Worm (Caenorhabditis elegans) whole organism, mixed stage, embryonic: Measurements from ENCODE around the gene Y9C9A.8.

Experiments used
- M03D4.4 ChIP-seq: sonication (generic microtip); optimal IDR thresholded peaks from 2 replicates; lab custom pipeline; 2017; ENCODE audit warnings: mild to moderate bottlenecking, missing genetic modification characterization, missing compliant biosample characterization
- bed-3 ChIP-seq: fragments of 200-800 bp; sonication (Bioruptor generic); optimal IDR thresholded peaks from 3 replicates; lab custom pipeline; 2018; ENCODE audit warnings: mild to moderate bottlenecking, missing genetic modification characterization, moderate library complexity, missing compliant biosample characterization
- blmp-1 ChIP-seq: fragments of 150-350 bp; optimal IDR thresholded peaks from 2 replicates; lab custom pipeline; 2014; ENCODE audit warnings: missing biosample characterization, missing genetic modification characterization
- ceh-43 ChIP-seq: fragments of 200-800 bp; sonication (Bioruptor generic); optimal IDR thresholded peaks from 2 replicates; lab custom pipeline; 2018; ENCODE audit warnings: mild to moderate bottlenecking, missing genetic modification characterization, moderate library complexity, missing compliant biosample characterization
- ceh-83 ChIP-seq: fragments of 200-800 bp; sonication (Bioruptor generic); optimal IDR thresholded peaks from 2 replicates; lab custom pipeline; 2018; ENCODE audit warnings: mild to moderate bottlenecking, missing genetic modification characterization, missing compliant biosample characterization
- ces-1 ChIP-seq: fragments of 150-350 bp; optimal IDR thresholded peaks from 2 replicates; lab custom pipeline; 2014; ENCODE audit warnings: missing biosample characterization, missing genetic modification reagents, missing genetic modification characterization
- cnd-1 ChIP-seq: fragments of 200-800 bp; sonication (Bioruptor generic); optimal IDR thresholded peaks from 2 replicates; lab custom pipeline; 2018; ENCODE audit warnings: mild to moderate bottlenecking, missing genetic modification characterization, missing compliant biosample characterization
- elt-1 ChIP-seq: sonication (generic microtip); optimal IDR thresholded peaks from 2 replicates; lab custom pipeline; 2017; ENCODE audit warnings: missing genetic modification characterization, mild to moderate bottlenecking, missing compliant biosample characterization, antibody characterized with exemption, moderate library complexity, borderline replicate concordance; ENCODE audit not compliant: insufficient read depth
- elt-3 ChIP-seq: fragments of 150-350 bp; optimal IDR thresholded peaks from 2 replicates; lab custom pipeline; 2014; ENCODE audit warnings: missing biosample characterization, missing genetic modification characterization
- flh-1 ChIP-seq: fragments of 200-800 bp; sonication (Bioruptor generic); optimal IDR thresholded peaks from 2 replicates; lab custom pipeline; 2018; ENCODE audit warnings: mild to moderate bottlenecking, missing genetic modification characterization, moderate library complexity, missing compliant biosample characterization
- ham-2 ChIP-seq: fragments of 200-800 bp; sonication (Bioruptor generic); optimal IDR thresholded peaks from 2 replicates; lab custom pipeline; 2018; ENCODE audit warnings: mild to moderate bottlenecking, missing genetic modification characterization, missing compliant biosample characterization
- hlh-1 ChIP-seq: fragments of 150-350 bp; optimal IDR thresholded peaks from 2 replicates; lab custom pipeline; 2014; ENCODE audit warnings: missing biosample characterization, missing genetic modification reagents, missing genetic modification characterization
- lin-13 ChIP-seq: fragments of 150-350 bp; optimal IDR thresholded peaks from 2 replicates; lab custom pipeline; 2014; ENCODE audit warnings: missing biosample characterization, missing genetic modification characterization
- lsy-2 ChIP-seq: fragments of 150-350 bp; optimal IDR thresholded peaks from 2 replicates; lab custom pipeline; 2014; ENCODE audit warnings: missing biosample characterization, missing genetic modification characterization
- mab-5 ChIP-seq: fragments of 150-350 bp; optimal IDR thresholded peaks from 2 replicates; lab custom pipeline; 2014; ENCODE audit warnings: missing biosample characterization, missing genetic modification characterization
- mep-1 ChIP-seq: fragments of 150-350 bp; optimal IDR thresholded peaks from 2 replicates; lab custom pipeline; 2017; ENCODE audit warnings: missing biosample characterization, missing genetic modification reagents, missing genetic modification characterization, inconsistent platforms
- mls-2 ChIP-seq: sonication (generic microtip); optimal IDR thresholded peaks from 2 replicates; lab custom pipeline; 2016; ENCODE audit warnings: mild to moderate bottlenecking, missing genetic modification characterization, moderate library complexity, missing compliant biosample characterization
- nhr-2 ChIP-seq: fragments of 150-350 bp; optimal IDR thresholded peaks from 2 replicates; lab custom pipeline; 2014; ENCODE audit warnings: missing biosample characterization, missing genetic modification characterization
- nhr-237 ChIP-seq: fragments of 150-350 bp; optimal IDR thresholded peaks from 2 replicates; lab custom pipeline; 2014; ENCODE audit warnings: missing biosample characterization, missing genetic modification characterization
- nhr-28 ChIP-seq: fragments of 150-350 bp; optimal IDR thresholded peaks from 2 replicates; lab custom pipeline; 2014; ENCODE audit warnings: missing biosample characterization, missing genetic modification characterization
- nhr-76 ChIP-seq: sonication (generic microtip); optimal IDR thresholded peaks from 2 replicates; lab custom pipeline; 2017; ENCODE audit warnings: missing biosample characterization, missing genetic modification characterization
- pha-4 ChIP-seq: fragments of 150-350 bp; optimal IDR thresholded peaks from 2 replicates; lab custom pipeline; 2018; ENCODE audit warnings: missing biosample characterization, missing genetic modification reagents, missing genetic modification characterization
- sem-2 ChIP-seq: fragments of 200-800 bp; sonication (Bioruptor generic); optimal IDR thresholded peaks from 2 replicates; lab custom pipeline; 2018; ENCODE audit warnings: mild to moderate bottlenecking, missing genetic modification characterization, missing compliant biosample characterization
- snpc-4 ChIP-seq: fragments of 150-350 bp; optimal IDR thresholded peaks from 2 replicates; lab custom pipeline; 2014; ENCODE audit warnings: missing biosample characterization, missing genetic modification characterization
- tbx-8 ChIP-seq: fragments of 200-800 bp; sonication (Bioruptor generic); optimal IDR thresholded peaks from 2 replicates; lab custom pipeline; 2018; ENCODE audit warnings: mild to moderate bottlenecking, missing genetic modification characterization, moderate library complexity, missing compliant biosample characterization
- unc-120 ChIP-seq: sonication (generic microtip); optimal IDR thresholded peaks from 2 replicates; lab custom pipeline; 2017; ENCODE audit warnings: missing genetic modification characterization, missing compliant biosample characterization; ENCODE audit not compliant: poor library complexity, severe bottlenecking
- unc-39 ChIP-seq: fragments of 150-350 bp; optimal IDR thresholded peaks from 2 replicates; lab custom pipeline; 2014; ENCODE audit warnings: missing biosample characterization, missing genetic modification characterization
- unc-62 ChIP-seq: fragments of 150-350 bp; optimal IDR thresholded peaks from 2 replicates; lab custom pipeline; 2014; ENCODE audit warnings: missing biosample characterization, missing genetic modification reagents, missing genetic modification characterization
- zip-8 ChIP-seq: fragments of 150-350 bp; optimal IDR thresholded peaks from 2 replicates; lab custom pipeline; 2014; ENCODE audit warnings: missing biosample characterization, missing genetic modification characterization
- ztf-11 ChIP-seq: fragments of 150-350 bp; optimal IDR thresholded peaks from 2 replicates; lab custom pipeline; 2014; ENCODE audit warnings: missing biosample characterization, missing genetic modification characterization

Y9C9A.8 gene

DNA sequence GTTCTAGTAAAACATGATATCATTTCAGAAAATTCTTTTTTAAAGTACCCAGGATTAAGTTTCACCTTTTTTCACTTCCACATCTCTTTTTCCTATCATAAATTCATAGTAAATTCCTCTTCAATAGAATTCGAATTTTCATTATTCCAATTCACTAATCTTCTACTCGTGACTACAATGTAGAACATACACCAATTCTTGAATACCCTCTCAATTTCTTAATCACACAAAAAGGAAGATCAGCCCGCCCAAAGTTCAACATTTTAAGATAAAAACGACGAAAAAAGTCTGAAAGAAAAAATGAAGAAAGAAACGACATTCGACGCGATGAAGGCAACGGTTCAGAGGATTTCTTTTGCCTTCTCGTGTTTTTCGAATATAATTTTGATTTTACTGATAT, 23.7 kb downstream of the Y9C9A.8 start, which contains the start of gene str-163:
TSS of gene str-163 (plus strand) at position 301 of the 400 bp plus-strand sequence.
- no peak for TF ChIP-seq ztf-11
- TF ChIP-seq mab-5 (tag; lab: Kevin White, UChicago), result no peak
- TF ChIP-seq ham-2, result no peak
- no peak for TF ChIP-seq lin-13 (tag; lab: Kevin White, UChicago)
- no peak for TF ChIP-seq nhr-28 (tag; lab: Kevin White, UChicago)
- TF ChIP-seq mep-1 (tag; lab: Kevin White, UChicago), result no peak
- TF ChIP-seq unc-39, result no peak

DNA sequence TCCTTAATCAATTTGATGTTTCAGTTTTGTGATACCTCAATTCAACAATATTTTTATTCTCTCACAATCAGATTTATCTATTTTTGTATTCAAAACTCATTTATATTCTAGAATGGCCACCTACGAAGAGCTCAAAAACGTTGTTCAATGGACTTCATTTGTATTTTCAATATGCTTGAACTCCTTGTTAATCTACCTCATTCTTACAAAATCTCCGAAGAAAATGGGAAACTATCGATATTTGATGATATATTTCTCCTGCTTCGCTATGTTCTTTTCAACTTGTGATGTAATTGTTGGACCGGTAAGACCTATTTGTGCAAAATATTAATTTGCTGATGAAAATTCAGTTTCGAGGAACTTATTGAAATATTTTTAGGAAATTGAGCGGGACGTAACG, 30.5 kb downstream of the Y9C9A.8 start, which contains the start of gene str-164:
TSS of gene str-164 (plus strand) at position 113 of the 400 bp plus-strand sequence.
- TF ChIP-seq sem-2 (GFP tag; lab: Kevin White, UChicago) (no peak), lin-13 (tag; lab: Kevin White, UChicago) (no peak), mep-1 (tag; lab: Kevin White, UChicago) (no peak), nhr-28 (tag; lab: Kevin White, UChicago) (no peak), nhr-237 (tag; lab: Kevin White, UChicago) (no peak), blmp-1 (tag; lab: Kevin White, UChicago) (no peak), pha-4 (tag; lab: Kevin White, UChicago) (no peak), ceh-43 (GFP tag; lab: Kevin White, UChicago) (no peak), ham-2 (no peak), mab-5 (tag; lab: Kevin White, UChicago) (no peak), nhr-76 (tag; lab: Kevin White, UChicago) (no peak), cnd-1 (tag; lab: Kevin White, UChicago) (no peak), bed-3 (GFP tag; lab: Kevin White, UChicago) (no peak), zip-8 (tag; lab: Kevin White, UChicago) (no peak), elt-3 (tag; lab: Kevin White, UChicago) (no peak)
- TF ChIP-seq, all 35 proteins: peak for 0

DNA sequence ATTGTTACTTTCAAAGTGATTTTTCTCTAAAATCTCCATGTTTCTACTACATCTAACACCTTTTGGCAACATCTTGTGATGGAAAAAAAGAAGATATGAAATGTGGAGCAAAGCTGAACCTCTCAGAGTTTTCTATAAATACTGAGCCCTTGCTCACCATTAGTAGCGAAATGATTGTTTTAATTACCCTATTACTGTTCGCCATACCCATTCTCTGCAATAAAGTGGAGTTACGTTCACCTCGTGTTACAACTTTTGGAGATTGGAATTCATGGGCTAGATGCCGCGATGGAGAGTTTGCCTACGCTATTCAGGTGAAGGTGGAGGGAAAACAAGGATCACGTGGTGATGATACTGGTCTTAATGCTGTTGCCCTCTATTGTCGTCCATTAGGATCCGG, 33.7 kb downstream of the Y9C9A.8 start, which contains the start of gene txt-3:
TSS of gene txt-3 (plus strand) at position 125 of the 400 bp plus-strand sequence.
- TF ChIP-seq ceh-43 (GFP tag; lab: Kevin White, UChicago) (no peak), M03D4.4 (tag; lab: Kevin White, UChicago) (no peak), unc-39 (no peak), ces-1 (GFP tag; lab: Kevin White, UChicago) (no peak), unc-120 (no peak), lsy-2 (tag; lab: Kevin White, UChicago) (no peak), mep-1 (tag; lab: Kevin White, UChicago) (no peak), blmp-1 (tag; lab: Kevin White, UChicago) (no peak), unc-62 (no peak), bed-3 (GFP tag; lab: Kevin White, UChicago) (no peak), tbx-8 (GFP tag; lab: Kevin White, UChicago) (no peak), elt-1 (no peak), nhr-2 (tag; lab: Kevin White, UChicago) (no peak), snpc-4 (tag; lab: Kevin White, UChicago) (no peak), zip-8 (tag; lab: Kevin White, UChicago) (no peak)

DNA sequence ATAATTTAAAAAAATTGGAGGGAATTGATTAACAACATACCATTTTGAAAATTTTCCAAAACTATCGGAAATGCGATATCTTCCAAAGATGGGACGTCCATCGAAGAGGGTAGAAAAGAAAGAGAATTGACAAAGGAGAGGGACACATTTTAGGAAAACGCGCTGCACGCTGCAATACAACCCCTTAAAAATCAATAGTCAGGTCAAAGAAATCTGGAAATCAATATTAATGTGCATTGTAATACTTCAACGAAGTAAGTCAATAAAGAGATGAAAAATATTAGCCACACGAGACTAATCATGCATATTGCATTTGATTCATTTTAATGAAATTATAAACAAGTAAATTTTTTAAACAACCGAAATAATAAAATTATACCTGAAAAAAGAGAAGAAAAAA, 39.3 kb downstream of the Y9C9A.8 start, which contains the start of gene Y9C9A.13:
TSS of gene Y9C9A.13 (minus strand) at position 101 of the 400 bp plus-strand sequence.
- TF ChIP-seq unc-62 (no peak), elt-3 (tag; lab: Kevin White, UChicago) (no peak), mls-2 (tag; lab: Kevin White, UChicago) (no peak), hlh-1 (tag; lab: Kevin White, UChicago) (no peak), blmp-1 (tag; lab: Kevin White, UChicago) (no peak), zip-8 (tag; lab: Kevin White, UChicago) (no peak), lin-13 (tag; lab: Kevin White, UChicago) (no peak), lsy-2 (tag; lab: Kevin White, UChicago) (no peak), mab-5 (tag; lab: Kevin White, UChicago) (no peak), bed-3 (GFP tag; lab: Kevin White, UChicago) (no peak), snpc-4 (tag; lab: Kevin White, UChicago) (no peak), cnd-1 (tag; lab: Kevin White, UChicago) (no peak), nhr-76 (tag; lab: Kevin White, UChicago) (no peak), ham-2 (no peak), sem-2 (GFP tag; lab: Kevin White, UChicago) (no peak), flh-1 (GFP tag; lab: Kevin White, UChicago) (no peak), ces-1 (GFP tag; lab: Kevin White, UChicago) (no peak), ceh-83 (GFP tag; lab: Kevin White, UChicago) (no peak), M03D4.4 (tag; lab: Kevin White, UChicago) (no peak)
